Fruit fly (Drosophila melanogaster) whole organism, embryonic: ENCODE results near the gene bab2.

Source experiments
- Abd-B ChIP-seq: fragments of 200-800 bp; sonication (Bioruptor generic); optimal IDR thresholded peaks from 2 replicates; lab custom pipeline; 2018; ENCODE audit warnings: missing biosample characterization, mild to moderate bottlenecking, missing genetic modification characterization, moderate library complexity
- CG1233 ChIP-seq: fragments of 200-800 bp; sonication (Bioruptor generic); optimal IDR thresholded peaks from 4 replicates; lab custom pipeline; 2018; ENCODE audit warnings: missing biosample characterization, mild to moderate bottlenecking, missing genetic modification characterization
- CG14441 ChIP-seq: fragments of 200-800 bp; sonication (Bioruptor generic); IDR thresholded peaks from 2 replicates; pipeline ENCODE4 v1.3.6; 2022; ENCODE audit warnings: missing biosample characterization, missing genetic modification characterization
- CG14710 ChIP-seq: fragments of 200-800 bp; sonication (Bioruptor generic); optimal IDR thresholded peaks from 3 replicates; lab custom pipeline; 2019; ENCODE audit warnings: missing biosample characterization, mild to moderate bottlenecking, missing genetic modification characterization, moderate library complexity
- CG14965 ChIP-seq: fragments of 200-800 bp; sonication (Bioruptor generic); optimal IDR thresholded peaks from 2 replicates; lab custom pipeline; 2016; ENCODE audit warnings: missing biosample characterization, missing genetic modification characterization, borderline replicate concordance
- CG15514 ChIP-seq: fragments of 200-800 bp; sonication (Bioruptor generic); optimal IDR thresholded peaks from 3 replicates; lab custom pipeline; 2017; ENCODE audit warnings: missing biosample characterization, missing genetic modification characterization, mild to moderate bottlenecking, moderate library complexity, missing genetic modification reagents
- CG17186 ChIP-seq: fragments of 200-800 bp; sonication (Bioruptor generic); optimal IDR thresholded peaks from 3 replicates; lab custom pipeline; 2017; ENCODE audit warnings: missing biosample characterization, missing genetic modification reagents, missing genetic modification characterization
- CG17612 ChIP-seq: fragments of 200-800 bp; sonication (Bioruptor generic); IDR thresholded peaks from 2 replicates; pipeline ENCODE4 v1.3.6; 2022; ENCODE audit warnings: missing biosample characterization, missing genetic modification characterization
- CG18011 ChIP-seq: fragments of 200-800 bp; sonication (Bioruptor generic); optimal IDR thresholded peaks from 2 replicates; lab custom pipeline; 2017; ENCODE audit warnings: missing biosample characterization, missing genetic modification characterization, mild to moderate bottlenecking, moderate library complexity, missing genotype
- CG1832 ChIP-seq: fragments of 200-800 bp; sonication (Bioruptor generic); optimal IDR thresholded peaks from 2 replicates; lab custom pipeline; 2017; ENCODE audit warnings: missing biosample characterization, mild to moderate bottlenecking, missing genetic modification characterization, inconsistent platforms
- CG31224 ChIP-seq: fragments of 200-800 bp; sonication (Bioruptor generic); IDR thresholded peaks from 2 replicates; pipeline ENCODE4 v1.3.6; 2022; ENCODE audit warnings: missing biosample characterization, missing genetic modification characterization
- CG3407 ChIP-seq: fragments of 200-800 bp; sonication (Bioruptor generic); optimal IDR thresholded peaks from 2 replicates; lab custom pipeline; 2018; ENCODE audit warnings: missing biosample characterization, mild to moderate bottlenecking, missing genetic modification characterization
- CG34376 ChIP-seq: fragments of 200-800 bp; sonication (Bioruptor generic); optimal IDR thresholded peaks from 2 replicates; lab custom pipeline; 2018; ENCODE audit warnings: missing biosample characterization, mild to moderate bottlenecking, missing genetic modification characterization
- CG42726 ChIP-seq: fragments of 200-800 bp; sonication (Bioruptor generic); IDR thresholded peaks from 2 replicates; pipeline ENCODE4 v1.3.6; 2022; ENCODE audit warnings: missing biosample characterization, missing genetic modification characterization; ENCODE audit not compliant: partially characterized antibody
- CG6175 ChIP-seq: fragments of 200-800 bp; sonication (Bioruptor generic); IDR thresholded peaks from 3 replicates; pipeline ENCODE4 v1.3.6; 2022; ENCODE audit warnings: missing biosample characterization, missing genetic modification characterization
- CG7357 ChIP-seq: fragments of 200-800 bp; sonication (Bioruptor generic); IDR thresholded peaks from 3 replicates; pipeline ENCODE4 v1.3.6; 2022; ENCODE audit warnings: missing biosample characterization, missing genetic modification characterization
- CG8478 ChIP-seq: fragments of >200 bp; optimal IDR thresholded peaks from 2 replicates; lab custom pipeline; 2018
- CG9797 ChIP-seq: fragments of 200-800 bp; sonication (Bioruptor generic); optimal IDR thresholded peaks from 3 replicates; lab custom pipeline; 2018; ENCODE audit warnings: missing biosample characterization, mild to moderate bottlenecking, missing genetic modification characterization
- Dbx ChIP-seq: fragments of 200-800 bp; sonication (Bioruptor generic); IDR thresholded peaks from 3 replicates; pipeline ENCODE4 v1.3.6; 2022; ENCODE audit warnings: missing biosample characterization, missing genetic modification characterization
- Doc3 ChIP-seq: fragments of 200-800 bp; sonication (Bioruptor generic); IDR thresholded peaks from 3 replicates; pipeline ENCODE4 v1.3.6; 2022; ENCODE audit warnings: missing biosample characterization, missing genetic modification characterization; ENCODE audit not compliant: partially characterized antibody
- H2.0 ChIP-seq: fragments of 200-800 bp; sonication (Bioruptor generic); IDR thresholded peaks from 2 replicates; pipeline ENCODE4 v1.3.6; 2022; ENCODE audit warnings: missing biosample characterization, missing genetic modification characterization
- Hand ChIP-seq: fragments of 200-800 bp; sonication (Bioruptor generic); optimal IDR thresholded peaks from 2 replicates; lab custom pipeline; 2017; ENCODE audit warnings: mild to moderate bottlenecking, missing biosample characterization, missing genetic modification reagents, missing genetic modification characterization
- Hr78 ChIP-seq, 2 experiments: fragments of 200-800 bp in 1 of 2; fragments of >200 bp in 1 of 2; sonication (Bioruptor generic) in 1 of 2; optimal IDR thresholded peaks; 2 replicates each; lab custom pipeline; 2017 to 2019; ENCODE audit warnings: missing biosample characterization in 2 of 2, missing genetic modification characterization in 2 of 2, mild to moderate bottlenecking in 1 of 2, moderate library complexity in 1 of 2
- MBD-R2 ChIP-seq: fragments of 200-800 bp; sonication (Bioruptor generic); IDR thresholded peaks from 2 replicates; pipeline ENCODE4 v1.3.6; 2022; ENCODE audit warnings: missing biosample characterization, missing genetic modification characterization
- Mes4 ChIP-seq: fragments of 200-800 bp; sonication (Bioruptor generic); optimal IDR thresholded peaks from 2 replicates; lab custom pipeline; 2016; ENCODE audit warnings: missing biosample characterization, missing genetic modification characterization
- Oli ChIP-seq: fragments of 200-800 bp; sonication (Bioruptor generic); optimal IDR thresholded peaks from 2 replicates; lab custom pipeline; 2018; ENCODE audit warnings: missing biosample characterization, mild to moderate bottlenecking, missing genetic modification characterization, moderate library complexity
- Ptx1 ChIP-seq: fragments of 200-800 bp; sonication (Bioruptor generic); IDR thresholded peaks from 2 replicates; pipeline ENCODE4 v1.3.6; 2022; ENCODE audit warnings: missing biosample characterization, missing genetic modification characterization
- Six4 ChIP-seq: fragments of 200-800 bp; sonication (Bioruptor generic); optimal IDR thresholded peaks from 2 replicates; lab custom pipeline; 2016; ENCODE audit warnings: missing biosample characterization, missing genetic modification characterization
- Taf1 ChIP-seq: fragments of 200-800 bp; sonication (Bioruptor generic); IDR thresholded peaks from 2 replicates; pipeline ENCODE4 v1.3.6; 2022; ENCODE audit warnings: missing biosample characterization, missing genetic modification characterization
- Trl ChIP-seq, 3 experiments: fragments of >200 bp in 2 of 3; fragments of 200-800 bp in 1 of 3; sonication (Bioruptor generic) in 1 of 3; optimal IDR thresholded peaks; 2 replicates in 1 of 3; 3 replicates in 2 of 3; lab custom pipeline; 2016 to 2017; ENCODE audit warnings: missing biosample characterization in 1 of 3, missing genetic modification characterization in 1 of 3
- ab ChIP-seq: fragments of 200-800 bp; sonication (Bioruptor generic); optimal IDR thresholded peaks from 2 replicates; lab custom pipeline; 2016; ENCODE audit warnings: missing biosample characterization, missing genetic modification characterization
- ap ChIP-seq: fragments of 200-800 bp; sonication (Bioruptor generic); IDR thresholded peaks from 2 replicates; pipeline ENCODE4 v1.3.6; 2022; ENCODE audit warnings: missing biosample characterization, missing genetic modification characterization
- ash1 ChIP-seq: fragments of 200-800 bp; sonication (Bioruptor generic); optimal IDR thresholded peaks from 2 replicates; lab custom pipeline; 2018; ENCODE audit warnings: missing biosample characterization, mild to moderate bottlenecking, missing genetic modification characterization
- chif ChIP-seq, 2 experiments: fragments of 200-800 bp; sonication (Bioruptor generic); optimal IDR thresholded peaks; 3 replicates each; lab custom pipeline; 2016; ENCODE audit warnings: missing biosample characterization in 2 of 2, missing genetic modification characterization in 2 of 2
- ci ChIP-seq: fragments of 200-800 bp; sonication (Bioruptor generic); IDR thresholded peaks from 3 replicates; pipeline ENCODE4 v1.3.6; 2022; ENCODE audit warnings: missing biosample characterization, missing genetic modification characterization
- corto ChIP-seq: fragments of 200-800 bp; sonication (Bioruptor generic); optimal IDR thresholded peaks from 2 replicates; lab custom pipeline; 2016; ENCODE audit warnings: missing biosample characterization, mild to moderate bottlenecking, missing genetic modification characterization, moderate library complexity
- hbn ChIP-seq: fragments of 200-800 bp; sonication (Bioruptor generic); IDR thresholded peaks from 2 replicates; pipeline ENCODE4 v1.3.6; 2022; ENCODE audit warnings: missing biosample characterization, missing genetic modification characterization; ENCODE audit not compliant: partially characterized antibody
- kay ChIP-seq: fragments of 200-800 bp; sonication (Bioruptor generic); optimal IDR thresholded peaks from 2 replicates; lab custom pipeline; 2016; ENCODE audit warnings: missing biosample characterization, missing genetic modification characterization
- kni ChIP-seq: fragments of 200-800 bp; sonication (Bioruptor generic); optimal IDR thresholded peaks from 3 replicates; lab custom pipeline; 2017; ENCODE audit warnings: mild to moderate bottlenecking, missing biosample characterization, missing genetic modification reagents, missing genetic modification characterization
- nau ChIP-seq: fragments of 200-800 bp; sonication (Bioruptor generic); optimal IDR thresholded peaks from 3 replicates; lab custom pipeline; 2017; ENCODE audit warnings: missing biosample characterization, mild to moderate bottlenecking, missing genetic modification characterization, missing genetic modification reagents
- nerfin-1 ChIP-seq: fragments of 200-800 bp; sonication (Bioruptor generic); optimal IDR thresholded peaks from 3 replicates; lab custom pipeline; 2019; ENCODE audit warnings: missing biosample characterization, mild to moderate bottlenecking, missing genetic modification characterization, moderate library complexity
- org-1 ChIP-seq: fragments of 200-800 bp; sonication (Bioruptor generic); optimal IDR thresholded peaks from 2 replicates; lab custom pipeline; 2017; ENCODE audit warnings: missing biosample characterization, missing genetic modification characterization
- pum ChIP-seq: fragments of 200-800 bp; sonication (Bioruptor generic); optimal IDR thresholded peaks from 2 replicates; lab custom pipeline; 2016; ENCODE audit warnings: missing biosample characterization, missing genetic modification characterization
- run ChIP-seq: fragments of 200-800 bp; sonication (Bioruptor generic); optimal IDR thresholded peaks from 3 replicates; lab custom pipeline; 2018; ENCODE audit warnings: missing biosample characterization, mild to moderate bottlenecking, missing genetic modification characterization
- sima ChIP-seq: fragments of 200-800 bp; sonication (Bioruptor generic); optimal IDR thresholded peaks from 2 replicates; lab custom pipeline; 2016; ENCODE audit warnings: missing biosample characterization, missing genetic modification characterization
- sisA ChIP-seq: fragments of 200-800 bp; sonication (Bioruptor generic); IDR thresholded peaks from 2 replicates; pipeline ENCODE4 v1.3.6; 2022; ENCODE audit warnings: missing biosample characterization, missing genetic modification characterization
- slp2 ChIP-seq: fragments of 200-800 bp; sonication (Bioruptor generic); optimal IDR thresholded peaks from 2 replicates; lab custom pipeline; 2016; ENCODE audit warnings: missing biosample characterization, missing genetic modification characterization
- usp ChIP-seq: fragments of >200 bp; optimal IDR thresholded peaks from 2 replicates; lab custom pipeline; 2017; ENCODE audit warnings: missing biosample characterization, missing genetic modification characterization

The bab2 gene

DNA sequence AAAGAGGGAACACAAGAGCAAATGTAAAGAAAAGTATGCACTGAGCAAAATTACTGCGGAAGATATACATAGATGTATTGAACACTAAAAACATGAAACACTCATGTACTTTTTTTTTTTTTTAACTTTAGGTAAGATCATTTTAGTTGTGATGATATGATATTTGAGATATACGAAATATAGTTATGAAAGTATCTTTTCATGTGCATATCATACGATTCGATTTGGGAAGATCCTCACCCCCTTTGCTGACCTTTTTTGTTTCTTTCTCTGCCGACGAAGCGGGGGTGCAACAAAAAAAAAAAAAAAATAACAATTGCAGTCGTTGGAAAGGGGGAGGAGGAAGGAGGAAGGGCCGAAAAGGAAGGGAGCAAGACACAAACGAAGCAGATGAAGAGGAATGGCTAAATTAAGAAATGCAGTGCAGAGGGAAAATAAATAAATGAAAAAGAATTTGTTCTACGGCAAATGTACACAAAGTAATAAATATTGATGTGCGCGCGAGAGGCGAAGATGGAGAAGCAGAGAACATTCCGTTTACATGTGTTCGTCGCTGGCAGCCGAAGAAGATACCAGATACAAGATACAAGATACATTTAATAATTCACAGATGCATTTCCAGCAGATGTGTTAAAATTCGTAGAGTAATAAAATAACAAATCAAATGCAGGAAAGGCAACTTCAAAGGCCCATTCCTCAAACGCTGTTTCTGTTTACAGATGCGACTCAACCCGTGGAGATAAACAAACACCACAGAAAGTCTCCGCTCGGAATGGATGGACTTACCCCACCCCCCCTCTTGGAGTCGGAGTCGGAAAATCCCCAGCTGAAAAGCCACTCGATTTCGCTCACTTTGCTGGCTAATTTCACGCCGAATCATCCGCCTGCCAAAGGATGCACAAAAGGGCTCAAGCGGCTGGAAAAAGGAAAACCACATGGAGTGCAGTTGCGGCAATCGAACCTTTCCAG, 9.8 kb downstream of the bab2 start (continued):
- no peak for TF ChIP-seq CG15514 (GFP tag; lab: Kevin White, UChicago)
- no peak for TF ChIP-seq Doc3 (GFP tag; lab: Robert Waterston, UW)
- TF ChIP-seq Hand (GFP tag; lab: Kevin White, UChicago), result no peak
- no peak for TF ChIP-seq CG17186 (GFP tag; lab: Kevin White, UChicago)
- no peak for TF ChIP-seq MBD-R2
- TF ChIP-seq Ptx1 (GFP tag; lab: Robert Waterston, UW), result 0 out of 2 replicates have a peak, but pooled peaks have one; percentile 11
- no peak for TF ChIP-seq CG31224 (GFP tag; lab: Robert Waterston, UW)
- peak; percentile 45 for TF ChIP-seq kni (GFP tag; lab: Kevin White, UChicago)
- no peak for TF ChIP-seq sima (GFP tag; lab: Kevin White, UChicago)
- TF ChIP-seq Taf1 (GFP tag; lab: Robert Waterston, UW), result no peak
- no peak for TF ChIP-seq CG8478 (lab: Kevin White, UChicago)
- no peak for TF ChIP-seq ab (GFP tag; lab: Kevin White, UChicago)
- no peak for TF ChIP-seq Abd-B (GFP tag; lab: Kevin White, UChicago)
- no peak for TF ChIP-seq Six4
- TF ChIP-seq sisA (GFP tag; lab: Robert Waterston, UW), result peak; percentile 45; the same call in 1 of the 2 replicates
- TF ChIP-seq nau (GFP tag; lab: Kevin White, UChicago), result no peak
- TF ChIP-seq CG14710 (tag; lab: Kevin White, UChicago), result peak; percentile 46
- TF ChIP-seq Trl (optimal IDR thresholded peaks at IDR 0.05; lab: Kevin White, UChicago), result no peak
- TF ChIP-seq Trl (GFP tag; optimal IDR thresholded peaks at IDR 0.05; lab: Kevin White, UChicago), result no peak
- no peak for TF ChIP-seq ci (GFP tag; lab: Robert Waterston, UW)
- TF ChIP-seq CG1233, result no peak
- peak; percentile 53 for TF ChIP-seq pum (GFP tag; lab: Kevin White, UChicago)
- no peak for TF ChIP-seq CG9797 (GFP tag; lab: Kevin White, UChicago)
- no peak for TF ChIP-seq Dbx (GFP tag; lab: Robert Waterston, UW)
- TF ChIP-seq CG42726, result no peak
- no peak for TF ChIP-seq CG14441 (GFP tag; lab: Robert Waterston, UW)
- TF ChIP-seq CG34376, result no peak
- no peak for TF ChIP-seq org-1
- TF ChIP-seq ash1 (GFP tag; lab: Kevin White, UChicago), result no peak
- no peak for TF ChIP-seq hbn
- no peak for TF ChIP-seq CG14965 (GFP tag; lab: Kevin White, UChicago)
- no peak for TF ChIP-seq CG7357 (GFP tag; lab: Robert Waterston, UW)
- TF ChIP-seq chif (GFP tag; optimal IDR thresholded peaks at IDR 0.05; lab: Kevin White, UChicago), result peak; percentile 36
- TF ChIP-seq Hr78 (GFP tag; optimal IDR thresholded peaks at IDR 0.05; lab: Kevin White, UChicago), result peak in 1 of 2 experiments; percentile 7
- no peak; the same call in 1 of the 2 replicates for TF ChIP-seq ap (GFP tag; lab: Robert Waterston, UW)
- TF ChIP-seq CG3407 (GFP tag; lab: Kevin White, UChicago), result no peak
- no peak for TF ChIP-seq nerfin-1
- TF ChIP-seq H2.0 (GFP tag; lab: Robert Waterston, UW), result no peak
- no peak for TF ChIP-seq CG17612 (GFP tag; lab: Robert Waterston, UW)
- TF ChIP-seq CG6175, result no peak
- no peak for TF ChIP-seq CG18011
- TF ChIP-seq usp (GFP tag; lab: Kevin White, UChicago), result no peak
- no peak for TF ChIP-seq corto (GFP tag; lab: Kevin White, UChicago)
- TF ChIP-seq kay (GFP tag; lab: Kevin White, UChicago), result no peak
- TF ChIP-seq CG1832 (GFP tag; lab: Kevin White, UChicago), result no peak
- TF ChIP-seq run, result no peak
- TF ChIP-seq Oli (tag; lab: Kevin White, UChicago), result no peak
- TF ChIP-seq slp2 (GFP tag; lab: Kevin White, UChicago), result no peak
- TF ChIP-seq Mes4 (GFP tag; lab: Kevin White, UChicago), result no peak
